Worm (Caenorhabditis elegans) whole organism, L4/young adult: ENCODE data around the gene ceh-53.

Experiments used
- W03F9.2 ChIP-seq: fragments of 150-350 bp; optimal IDR thresholded peaks from 2 replicates; lab custom pipeline; 2014; ENCODE audit warnings: missing biosample characterization, missing genetic modification characterization
- dao-5 ChIP-seq: sonication (generic microtip); optimal IDR thresholded peaks from 2 replicates; lab custom pipeline; 2016; ENCODE audit warnings: missing genotype, missing genetic modification characterization, moderate library complexity, missing compliant biosample characterization
- him-1 ChIP-seq: sonication (generic microtip); optimal IDR thresholded peaks from 2 replicates; lab custom pipeline; 2016; ENCODE audit warnings: missing genotype, missing genetic modification reagents, missing genetic modification characterization, missing compliant biosample characterization

DNA sequence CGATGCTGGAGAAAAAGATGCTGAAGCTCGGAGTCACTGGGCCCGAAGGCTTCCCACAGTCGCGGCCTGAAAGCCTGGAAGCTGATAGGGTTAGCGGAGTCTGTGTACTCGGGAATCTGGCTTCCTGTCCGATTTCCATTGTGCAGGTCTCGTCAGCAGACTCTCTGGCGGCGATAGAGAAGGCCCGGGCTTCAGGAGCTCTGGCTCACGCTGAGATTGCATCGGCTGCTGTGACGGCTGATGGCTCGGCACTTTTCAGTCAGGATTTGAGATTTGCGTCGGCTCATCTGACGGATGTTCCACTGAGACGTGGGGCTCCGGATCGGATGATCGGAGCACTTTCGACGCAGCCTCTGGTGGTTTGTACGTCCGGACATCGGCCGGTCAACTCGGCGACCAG is 25.4 kb downstream of the ceh-53 start:
- no peak for TF ChIP-seq dao-5 (tag; lab: Kevin White, UChicago)
- no peak for TF ChIP-seq W03F9.2
- TF ChIP-seq him-1 (tag; lab: Kevin White, UChicago): no peak
